Worm (Caenorhabditis elegans) whole organism, early embryonic: ENCODE results near the gene H37A05.2.

ENCODE experiments used
- B0310.2 ChIP-seq: sonication (generic microtip); optimal IDR thresholded peaks from 2 replicates; lab custom pipeline; 2016; ENCODE audit warnings: mild to moderate bottlenecking, missing genetic modification characterization, missing compliant biosample characterization
- flt-1 ChIP-seq: fragments of 200-800 bp; sonication (Bioruptor generic); IDR thresholded peaks from 2 replicates; pipeline ENCODE4 v1.3.6; 2022; ENCODE audit warnings: missing genetic modification characterization, missing compliant biosample characterization
- hmg-4 ChIP-seq: fragments of 200-800 bp; sonication (Bioruptor generic); optimal IDR thresholded peaks from 2 replicates; lab custom pipeline; 2018; ENCODE audit warnings: mild to moderate bottlenecking, missing genetic modification characterization, missing compliant biosample characterization
- tra-4 ChIP-seq: sonication (generic microtip); optimal IDR thresholded peaks from 2 replicates; lab custom pipeline; 2017; ENCODE audit warnings: missing genetic modification characterization, missing compliant biosample characterization

DNA sequence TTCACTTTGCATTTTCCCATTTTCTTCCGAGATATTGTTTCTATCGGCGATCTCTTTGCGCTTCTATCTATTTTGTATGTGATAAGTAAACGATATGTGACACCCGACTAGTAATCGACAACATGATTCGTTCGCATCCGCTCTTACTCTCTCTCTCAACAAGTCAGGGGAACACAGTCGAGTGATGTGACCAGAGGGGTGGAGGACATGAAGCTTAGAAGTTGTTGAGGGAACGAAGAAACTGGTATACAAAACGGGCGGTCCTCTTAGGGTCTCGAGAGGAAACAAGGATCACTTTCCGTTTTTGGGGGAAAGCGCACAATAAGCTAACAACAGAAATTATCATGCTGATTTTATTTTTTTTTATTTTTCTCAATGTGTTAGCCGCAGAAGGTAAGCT is 41.0 kb downstream of the H37A05.2 start, which contains the start of gene F53F4.4:
- TF ChIP-seq B0310.2 (no peak), flt-1 (GFP tag; lab: Robert Waterston, UW) (no peak), tra-4 (tag; lab: Kevin White, UChicago) (no peak), hmg-4 (GFP tag; lab: Kevin White, UChicago) (no peak)
